Worm (Caenorhabditis elegans) whole organism, early embryonic: ENCODE results near the gene F56D5.9.

Experiments used
- B0310.2 ChIP-seq: sonication (generic microtip); optimal IDR thresholded peaks from 2 replicates; lab custom pipeline; 2016; ENCODE audit warnings: mild to moderate bottlenecking, missing genetic modification characterization, missing compliant biosample characterization
- F13C5.2 ChIP-seq: sonication (generic microtip); optimal IDR thresholded peaks from 2 replicates; lab custom pipeline; 2017; ENCODE audit warnings: mild to moderate bottlenecking, missing genetic modification characterization, inconsistent platforms, missing compliant biosample characterization
- aly-1 ChIP-seq: sonication (generic microtip); optimal IDR thresholded peaks from 2 replicates; lab custom pipeline; 2016; ENCODE audit warnings: missing genetic modification characterization, missing compliant biosample characterization
- ama-1 ChIP-seq: fragments of 150-350 bp; optimal IDR thresholded peaks from 2 replicates; lab custom pipeline; 2014
- ceh-13 ChIP-seq: fragments of 200-800 bp; sonication (Bioruptor generic); optimal IDR thresholded peaks from 2 replicates; lab custom pipeline; 2018; ENCODE audit warnings: mild to moderate bottlenecking, missing genetic modification characterization, missing compliant biosample characterization
- ceh-36 ChIP-seq: sonication (generic microtip); optimal IDR thresholded peaks from 2 replicates; lab custom pipeline; 2016; ENCODE audit warnings: missing genetic modification characterization, inconsistent platforms, missing compliant biosample characterization
- ets-7 ChIP-seq: sonication (generic microtip); optimal IDR thresholded peaks from 2 replicates; lab custom pipeline; 2016; ENCODE audit warnings: missing genotype, missing genetic modification characterization, missing compliant biosample characterization
- hmbx-1 ChIP-seq: sonication (generic microtip); optimal IDR thresholded peaks from 2 replicates; lab custom pipeline; 2016; ENCODE audit warnings: mild to moderate bottlenecking, missing genetic modification characterization, missing compliant biosample characterization
- hnd-1 ChIP-seq: sonication (generic microtip); optimal IDR thresholded peaks from 2 replicates; lab custom pipeline; 2016; ENCODE audit warnings: missing genetic modification characterization, missing compliant biosample characterization

- TF ChIP-seq hnd-1 (tag; lab: Kevin White, UChicago) (no peak), ets-7 (tag; lab: Kevin White, UChicago) (no peak), ceh-13 (GFP tag; lab: Kevin White, UChicago) (no peak), B0310.2 (tag; lab: Kevin White, UChicago) (no peak), ama-1 (lab: Kevin White, UChicago) (no peak), F13C5.2 (tag; lab: Kevin White, UChicago) (no peak), hmbx-1 (tag; lab: Kevin White, UChicago) (no peak), aly-1 (tag; lab: Kevin White, UChicago) (no peak), ceh-36 (tag; lab: Kevin White, UChicago) (no peak)
Observed at ce11 chrIV:9381136-9381535, 41.2 kb downstream of the F56D5.9 start, which contains the start of gene C10C5.5.
